Fruit fly (Drosophila melanogaster) Kc167 (cell line): ENCODE measurements around the gene CG31104.

Experiments
- Sin3A ChIP-seq: fragments of >200 bp; optimal IDR thresholded peaks from 2 replicates; lab custom pipeline; 2018; ENCODE audit warnings: missing external identifiers
- h ChIP-seq: fragments of >200 bp; optimal IDR thresholded peaks from 3 replicates; lab custom pipeline; 2018; ENCODE audit warnings: missing external identifiers
- psq ChIP-seq: fragments of >200 bp; optimal IDR thresholded peaks from 2 replicates; lab custom pipeline; 2017; ENCODE audit warnings: missing external identifiers

DNA sequence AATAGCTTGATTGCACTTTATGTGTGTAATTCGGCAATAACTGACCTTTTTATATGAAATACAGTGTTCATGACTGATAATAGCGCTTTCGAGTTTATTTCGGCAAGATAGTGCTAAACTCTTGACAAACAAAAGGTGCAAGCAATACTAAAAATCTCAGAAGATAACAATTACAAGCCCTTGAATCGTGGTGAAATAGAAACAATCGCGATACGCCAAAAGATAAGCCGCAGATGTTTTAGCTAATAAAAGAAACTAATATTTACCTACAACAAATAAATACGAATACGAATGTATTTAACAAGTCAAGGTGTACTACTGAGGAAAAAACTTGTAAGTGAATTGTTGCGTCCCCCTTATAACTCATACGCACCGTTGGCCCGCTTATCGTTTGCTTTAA is 10.0 kb upstream of the CG31104 start:
- TF ChIP-seq Sin3A (no peak), psq (lab: Kevin White, UChicago) (no peak), h (lab: Kevin White, UChicago) (no peak)
